Worm (Caenorhabditis elegans) whole organism, late embryonic: ENCODE results near the gene F31B9.4.

Experiments
- C08G9.2 ChIP-seq: sonication (generic microtip); optimal IDR thresholded peaks from 2 replicates; lab custom pipeline; 2016; ENCODE audit warnings: mild to moderate bottlenecking, missing genetic modification characterization, moderate library complexity, missing compliant biosample characterization
- C38D4.7 ChIP-seq: fragments of 200-800 bp; sonication (Bioruptor generic); optimal IDR thresholded peaks from 2 replicates; lab custom pipeline; 2018; ENCODE audit warnings: mild to moderate bottlenecking, missing genetic modification characterization, moderate library complexity, missing compliant biosample characterization
- F13H6.1 ChIP-seq: sonication (generic microtip); optimal IDR thresholded peaks from 2 replicates; lab custom pipeline; 2016; ENCODE audit warnings: missing genetic modification characterization, missing compliant biosample characterization
- K02D7.2 ChIP-seq: sonication (generic microtip); optimal IDR thresholded peaks from 2 replicates; lab custom pipeline; 2017; ENCODE audit warnings: mild to moderate bottlenecking, missing genetic modification characterization, missing compliant biosample characterization
- T23F11.4 ChIP-seq: fragments of 200-800 bp; sonication (Bioruptor generic); optimal IDR thresholded peaks from 2 replicates; lab custom pipeline; 2018; ENCODE audit warnings: mild to moderate bottlenecking, missing genetic modification characterization, missing compliant biosample characterization
- Y22D7AL.16 ChIP-seq: sonication (generic microtip); optimal IDR thresholded peaks from 2 replicates; lab custom pipeline; 2016; ENCODE audit warnings: missing genetic modification characterization, missing compliant biosample characterization
- ahr-1 ChIP-seq: sonication (generic microtip); optimal IDR thresholded peaks from 2 replicates; lab custom pipeline; 2016; ENCODE audit warnings: missing genetic modification characterization, missing compliant biosample characterization
- ama-1 ChIP-seq: fragments of 150-350 bp; optimal IDR thresholded peaks from 2 replicates; lab custom pipeline; 2014
- ceh-14 ChIP-seq: sonication (generic microtip); optimal IDR thresholded peaks from 2 replicates; lab custom pipeline; 2016; ENCODE audit warnings: missing genotype, missing genetic modification characterization, missing compliant biosample characterization
- ceh-18 ChIP-seq: sonication (generic microtip); optimal IDR thresholded peaks from 2 replicates; lab custom pipeline; 2016; ENCODE audit warnings: missing genetic modification characterization, missing compliant biosample characterization
- ceh-19 ChIP-seq: fragments of 200-800 bp; sonication (Bioruptor generic); optimal IDR thresholded peaks from 2 replicates; lab custom pipeline; 2018; ENCODE audit warnings: mild to moderate bottlenecking, missing genetic modification characterization, missing compliant biosample characterization
- ceh-2 ChIP-seq: sonication (generic microtip); optimal IDR thresholded peaks from 2 replicates; lab custom pipeline; 2016; ENCODE audit warnings: missing genotype, missing genetic modification characterization, missing compliant biosample characterization
- ceh-22 ChIP-seq: sonication (generic microtip); optimal IDR thresholded peaks from 2 replicates; lab custom pipeline; 2017; ENCODE audit warnings: missing biosample characterization, missing genetic modification characterization
- ceh-24 ChIP-seq: sonication (generic microtip); optimal IDR thresholded peaks from 2 replicates; lab custom pipeline; 2016; ENCODE audit warnings: mild to moderate bottlenecking, missing genetic modification characterization, missing compliant biosample characterization
- ceh-30 ChIP-seq: fragments of 150-350 bp; optimal IDR thresholded peaks from 2 replicates; lab custom pipeline; 2014; ENCODE audit warnings: missing biosample characterization, missing genetic modification characterization
- ceh-45 ChIP-seq: fragments of 200-800 bp; sonication (Bioruptor generic); IDR thresholded peaks from 2 replicates; pipeline ENCODE4 v1.3.6; 2022; ENCODE audit warnings: missing genetic modification reagents, missing genetic modification characterization, missing compliant biosample characterization
- ceh-48 ChIP-seq: sonication (generic microtip); optimal IDR thresholded peaks from 2 replicates; lab custom pipeline; 2016; ENCODE audit warnings: missing genetic modification characterization, inconsistent platforms, missing compliant biosample characterization
- che-1 ChIP-seq: sonication (generic microtip); optimal IDR thresholded peaks from 2 replicates; lab custom pipeline; 2016; ENCODE audit warnings: mild to moderate bottlenecking, missing genetic modification characterization, missing compliant biosample characterization
- dve-1 ChIP-seq: sonication (generic microtip); optimal IDR thresholded peaks from 2 replicates; lab custom pipeline; 2017; ENCODE audit warnings: antibody characterized with exemption, mild to moderate bottlenecking, missing genetic modification characterization, missing compliant biosample characterization
- fax-1 ChIP-seq: sonication (generic microtip); optimal IDR thresholded peaks from 2 replicates; lab custom pipeline; 2016; ENCODE audit warnings: missing genotype, missing genetic modification characterization, missing compliant biosample characterization
- hlh-13 ChIP-seq: fragments of 200-800 bp; sonication (Bioruptor generic); optimal IDR thresholded peaks from 2 replicates; lab custom pipeline; 2018; ENCODE audit warnings: mild to moderate bottlenecking, missing genetic modification characterization, missing compliant biosample characterization
- hlh-30 ChIP-seq: sonication (generic microtip); optimal IDR thresholded peaks from 2 replicates; lab custom pipeline; 2017; ENCODE audit warnings: antibody characterized with exemption, missing genetic modification characterization, missing compliant biosample characterization; ENCODE audit not compliant: insufficient read depth
- lim-6 ChIP-seq: sonication (generic microtip); optimal IDR thresholded peaks from 2 replicates; lab custom pipeline; 2016; ENCODE audit warnings: missing genetic modification characterization, missing compliant biosample characterization
- lin-11 ChIP-seq: fragments of 200-800 bp; sonication (Bioruptor generic); optimal IDR thresholded peaks from 2 replicates; lab custom pipeline; 2018; ENCODE audit warnings: mild to moderate bottlenecking, missing genetic modification characterization, missing compliant biosample characterization
- mec-3 ChIP-seq: sonication (generic microtip); optimal IDR thresholded peaks from 2 replicates; lab custom pipeline; 2016; ENCODE audit warnings: borderline replicate concordance, missing genetic modification characterization, missing compliant biosample characterization
- nhr-11 ChIP-seq: fragments of 150-350 bp; optimal IDR thresholded peaks from 2 replicates; lab custom pipeline; 2014; ENCODE audit warnings: missing biosample characterization, missing genetic modification characterization
- pat-9 ChIP-seq: fragments of 200-800 bp; sonication (Bioruptor generic); optimal IDR thresholded peaks from 2 replicates; lab custom pipeline; 2018; ENCODE audit warnings: mild to moderate bottlenecking, missing genetic modification characterization, moderate library complexity, missing compliant biosample characterization
- pax-1 ChIP-seq: fragments of 150-350 bp; optimal IDR thresholded peaks from 2 replicates; lab custom pipeline; 2014; ENCODE audit warnings: missing biosample characterization, missing genetic modification characterization
- pha-2 ChIP-seq: sonication (generic microtip); optimal IDR thresholded peaks from 2 replicates; lab custom pipeline; 2017; ENCODE audit warnings: mild to moderate bottlenecking, missing genetic modification characterization, missing compliant biosample characterization
- pqm-1 ChIP-seq: sonication (generic microtip); optimal IDR thresholded peaks from 2 replicates; lab custom pipeline; 2016; ENCODE audit warnings: missing genetic modification characterization, missing compliant biosample characterization
- ref-2 ChIP-seq: sonication (generic microtip); optimal IDR thresholded peaks from 2 replicates; lab custom pipeline; 2016; ENCODE audit warnings: missing genetic modification characterization, missing compliant biosample characterization
- rnt-1 ChIP-seq: sonication (generic microtip); optimal IDR thresholded peaks from 2 replicates; lab custom pipeline; 2016; ENCODE audit warnings: missing genetic modification characterization, missing compliant biosample characterization
- sox-2 ChIP-seq: fragments of 200-800 bp; sonication (Bioruptor generic); IDR thresholded peaks from 2 replicates; pipeline ENCODE4 v1.3.6; 2022; ENCODE audit warnings: missing genetic modification reagents, missing genetic modification characterization, missing compliant biosample characterization
- sox-4 ChIP-seq: sonication (generic microtip); optimal IDR thresholded peaks from 2 replicates; lab custom pipeline; 2017; ENCODE audit warnings: mild to moderate bottlenecking, missing genetic modification characterization, inconsistent platforms, missing compliant biosample characterization
- syd-9 ChIP-seq: sonication (generic microtip); optimal IDR thresholded peaks from 2 replicates; lab custom pipeline; 2016; ENCODE audit warnings: mild to moderate bottlenecking, missing genetic modification characterization, moderate library complexity, missing compliant biosample characterization
- ttx-3 ChIP-seq: sonication (generic microtip); optimal IDR thresholded peaks from 2 replicates; lab custom pipeline; 2016; ENCODE audit warnings: missing genetic modification reagents, missing genetic modification characterization, missing compliant biosample characterization
- unc-42 ChIP-seq: sonication (generic microtip); optimal IDR thresholded peaks from 2 replicates; lab custom pipeline; 2016; ENCODE audit warnings: missing genotype, missing genetic modification characterization, missing compliant biosample characterization
- unc-55 ChIP-seq: sonication (generic microtip); optimal IDR thresholded peaks from 2 replicates; lab custom pipeline; 2017; ENCODE audit warnings: missing biosample characterization, missing genetic modification reagents, missing genetic modification characterization
- unc-86 ChIP-seq: sonication (generic microtip); optimal IDR thresholded peaks from 2 replicates; lab custom pipeline; 2016; ENCODE audit warnings: missing genetic modification characterization, missing compliant biosample characterization
- ztf-16 ChIP-seq: sonication (generic microtip); optimal IDR thresholded peaks from 2 replicates; lab custom pipeline; 2017; ENCODE audit warnings: missing genetic modification characterization, missing compliant biosample characterization

The F31B9.4 gene

DNA sequence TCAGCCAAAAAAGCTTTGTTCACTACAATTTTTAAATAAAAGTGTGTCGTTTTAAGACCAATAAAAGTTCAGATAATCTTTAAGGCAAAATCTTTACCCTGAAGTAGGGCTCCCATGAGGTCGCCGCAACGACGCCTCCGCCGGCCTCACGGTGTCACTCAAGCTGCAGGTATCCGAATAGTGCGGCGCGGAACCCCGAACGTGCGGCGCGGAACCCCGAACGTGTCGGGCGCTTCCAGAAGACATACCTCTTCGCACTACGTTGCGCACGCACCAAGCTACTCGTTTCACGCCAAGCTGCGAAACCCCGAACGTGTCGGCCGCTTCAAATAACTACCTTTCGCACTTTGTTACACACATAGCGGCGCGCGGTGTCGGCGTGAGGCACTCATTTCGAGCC is 4.1 kb downstream of the F31B9.4 start:
- no peak for TF ChIP-seq lin-11
- no peak for TF ChIP-seq F13H6.1 (tag; lab: Kevin White, UChicago)
- no peak for TF ChIP-seq C08G9.2 (tag; lab: Kevin White, UChicago)
- no peak for TF ChIP-seq hlh-30
- no peak for TF ChIP-seq fax-1 (tag; lab: Kevin White, UChicago)
- TF ChIP-seq ahr-1 (tag; lab: Kevin White, UChicago) = no peak
- no peak for TF ChIP-seq Y22D7AL.16 (tag; lab: Kevin White, UChicago)
- TF ChIP-seq unc-86 = no peak
- TF ChIP-seq, all 69 proteins: peak for 0

ce11 chrX:15910328-15910727 is 6.6 kb downstream of the F31B9.4 start, which contains the start of gene npr-33:
Gene npr-33 (plus strand): TSS chrX:15910628.
- no peak for TF ChIP-seq T23F11.4 (GFP tag; lab: Kevin White, UChicago)
- TF ChIP-seq unc-42 (tag; lab: Kevin White, UChicago) = no peak
- no peak for TF ChIP-seq K02D7.2 (tag; lab: Kevin White, UChicago)
- no peak for TF ChIP-seq C38D4.7 (GFP tag; lab: Kevin White, UChicago)
- no peak for TF ChIP-seq ttx-3 (tag; lab: Kevin White, UChicago)
- TF ChIP-seq ahr-1 (tag; lab: Kevin White, UChicago) = no peak
- TF ChIP-seq mec-3 = no peak
- no peak for TF ChIP-seq ceh-45 (GFP tag; lab: Robert Waterston, UW)
- TF ChIP-seq ztf-16 (tag; lab: Kevin White, UChicago) = no peak
- no peak for TF ChIP-seq pax-1 (tag; lab: Kevin White, UChicago)
- no peak for TF ChIP-seq sox-4 (tag; lab: Kevin White, UChicago)
- TF ChIP-seq dve-1 (tag; lab: Kevin White, UChicago) = no peak
- TF ChIP-seq unc-86 = no peak
- TF ChIP-seq ceh-2 (tag; lab: Kevin White, UChicago) = no peak
- no peak for TF ChIP-seq ceh-24 (tag; lab: Kevin White, UChicago)
- TF ChIP-seq, all 69 proteins: peak for 0

- TF ChIP-seq pat-9 (tag; lab: Kevin White, UChicago) (no peak), ttx-3 (tag; lab: Kevin White, UChicago) (no peak), nhr-11 (tag; lab: Kevin White, UChicago) (no peak), pha-2 (no peak), ceh-18 (tag; lab: Kevin White, UChicago) (no peak), sox-2 (no peak), lim-6 (no peak), che-1 (tag; lab: Kevin White, UChicago) (no peak), hlh-13 (GFP tag; lab: Kevin White, UChicago) (no peak), ama-1 (lab: Kevin White, UChicago) (no peak), ceh-24 (tag; lab: Kevin White, UChicago) (no peak), ceh-14 (tag; lab: Kevin White, UChicago) (no peak), ceh-30 (tag; lab: Kevin White, UChicago) (no peak)
Measured at ce11 chrX:15902835-15903234, 14.1 kb downstream of the F31B9.4 start.

ce11 chrX:15901214-15901613 is 15.7 kb downstream of the F31B9.4 start:
- no peak for TF ChIP-seq ceh-22 (tag; lab: Kevin White, UChicago)
- no peak for TF ChIP-seq ref-2 (tag; lab: Kevin White, UChicago)
- no peak for TF ChIP-seq ceh-48
- TF ChIP-seq syd-9 = no peak
- TF ChIP-seq rnt-1 (tag; lab: Kevin White, UChicago) = no peak
- no peak for TF ChIP-seq C08G9.2 (tag; lab: Kevin White, UChicago)
- no peak for TF ChIP-seq pqm-1 (tag; lab: Kevin White, UChicago)
- no peak for TF ChIP-seq unc-55
- TF ChIP-seq ceh-19 (GFP tag; lab: Kevin White, UChicago) = no peak
- no peak for TF ChIP-seq unc-42 (tag; lab: Kevin White, UChicago)
